Worm (Caenorhabditis elegans) whole organism, mixed stage, embryonic: ENCODE measurements around the gene Y82E9BL.3.

Experiments used
- M03D4.4 ChIP-seq: sonication (generic microtip); optimal IDR thresholded peaks from 2 replicates; lab custom pipeline; 2017; ENCODE audit warnings: mild to moderate bottlenecking, missing genetic modification characterization, missing compliant biosample characterization
- bed-3 ChIP-seq: fragments of 200-800 bp; sonication (Bioruptor generic); optimal IDR thresholded peaks from 3 replicates; lab custom pipeline; 2018; ENCODE audit warnings: mild to moderate bottlenecking, missing genetic modification characterization, moderate library complexity, missing compliant biosample characterization
- blmp-1 ChIP-seq: fragments of 150-350 bp; optimal IDR thresholded peaks from 2 replicates; lab custom pipeline; 2014; ENCODE audit warnings: missing biosample characterization, missing genetic modification characterization
- ceh-39 ChIP-seq: fragments of 150-350 bp; optimal IDR thresholded peaks from 2 replicates; lab custom pipeline; 2014; ENCODE audit warnings: missing biosample characterization, missing genetic modification characterization
- ceh-43 ChIP-seq: fragments of 200-800 bp; sonication (Bioruptor generic); optimal IDR thresholded peaks from 2 replicates; lab custom pipeline; 2018; ENCODE audit warnings: mild to moderate bottlenecking, missing genetic modification characterization, moderate library complexity, missing compliant biosample characterization
- ceh-83 ChIP-seq: fragments of 200-800 bp; sonication (Bioruptor generic); optimal IDR thresholded peaks from 2 replicates; lab custom pipeline; 2018; ENCODE audit warnings: mild to moderate bottlenecking, missing genetic modification characterization, missing compliant biosample characterization
- ces-1 ChIP-seq: fragments of 150-350 bp; optimal IDR thresholded peaks from 2 replicates; lab custom pipeline; 2014; ENCODE audit warnings: missing biosample characterization, missing genetic modification reagents, missing genetic modification characterization
- cnd-1 ChIP-seq: fragments of 200-800 bp; sonication (Bioruptor generic); optimal IDR thresholded peaks from 2 replicates; lab custom pipeline; 2018; ENCODE audit warnings: mild to moderate bottlenecking, missing genetic modification characterization, missing compliant biosample characterization
- drap-1 ChIP-seq: fragments of 200-800 bp; sonication (Bioruptor generic); optimal IDR thresholded peaks from 3 replicates; lab custom pipeline; 2018; ENCODE audit warnings: mild to moderate bottlenecking, missing genetic modification characterization, missing compliant biosample characterization
- elt-1 ChIP-seq: sonication (generic microtip); optimal IDR thresholded peaks from 2 replicates; lab custom pipeline; 2017; ENCODE audit warnings: missing genetic modification characterization, mild to moderate bottlenecking, missing compliant biosample characterization, antibody characterized with exemption, moderate library complexity, borderline replicate concordance; ENCODE audit not compliant: insufficient read depth
- elt-3 ChIP-seq: fragments of 150-350 bp; optimal IDR thresholded peaks from 2 replicates; lab custom pipeline; 2014; ENCODE audit warnings: missing biosample characterization, missing genetic modification characterization
- flh-1 ChIP-seq: fragments of 200-800 bp; sonication (Bioruptor generic); optimal IDR thresholded peaks from 2 replicates; lab custom pipeline; 2018; ENCODE audit warnings: mild to moderate bottlenecking, missing genetic modification characterization, moderate library complexity, missing compliant biosample characterization
- ham-2 ChIP-seq: fragments of 200-800 bp; sonication (Bioruptor generic); optimal IDR thresholded peaks from 2 replicates; lab custom pipeline; 2018; ENCODE audit warnings: mild to moderate bottlenecking, missing genetic modification characterization, missing compliant biosample characterization
- hlh-1 ChIP-seq: fragments of 150-350 bp; optimal IDR thresholded peaks from 2 replicates; lab custom pipeline; 2014; ENCODE audit warnings: missing biosample characterization, missing genetic modification reagents, missing genetic modification characterization
- lin-13 ChIP-seq: fragments of 150-350 bp; optimal IDR thresholded peaks from 2 replicates; lab custom pipeline; 2014; ENCODE audit warnings: missing biosample characterization, missing genetic modification characterization
- lin-32 ChIP-seq: fragments of 200-800 bp; sonication (Bioruptor generic); optimal IDR thresholded peaks from 2 replicates; lab custom pipeline; 2018; ENCODE audit warnings: mild to moderate bottlenecking, missing genetic modification characterization, missing compliant biosample characterization
- lsy-2 ChIP-seq: fragments of 150-350 bp; optimal IDR thresholded peaks from 2 replicates; lab custom pipeline; 2014; ENCODE audit warnings: missing biosample characterization, missing genetic modification characterization
- mab-5 ChIP-seq: fragments of 150-350 bp; optimal IDR thresholded peaks from 2 replicates; lab custom pipeline; 2014; ENCODE audit warnings: missing biosample characterization, missing genetic modification characterization
- mls-2 ChIP-seq: sonication (generic microtip); optimal IDR thresholded peaks from 2 replicates; lab custom pipeline; 2016; ENCODE audit warnings: mild to moderate bottlenecking, missing genetic modification characterization, moderate library complexity, missing compliant biosample characterization
- nhr-12 ChIP-seq: fragments of 150-350 bp; optimal IDR thresholded peaks from 2 replicates; lab custom pipeline; 2014; ENCODE audit warnings: missing biosample characterization, missing genetic modification characterization
- nhr-2 ChIP-seq: fragments of 150-350 bp; optimal IDR thresholded peaks from 2 replicates; lab custom pipeline; 2014; ENCODE audit warnings: missing biosample characterization, missing genetic modification characterization
- nhr-237 ChIP-seq: fragments of 150-350 bp; optimal IDR thresholded peaks from 2 replicates; lab custom pipeline; 2014; ENCODE audit warnings: missing biosample characterization, missing genetic modification characterization
- nhr-28 ChIP-seq: fragments of 150-350 bp; optimal IDR thresholded peaks from 2 replicates; lab custom pipeline; 2014; ENCODE audit warnings: missing biosample characterization, missing genetic modification characterization
- nhr-76 ChIP-seq: sonication (generic microtip); optimal IDR thresholded peaks from 2 replicates; lab custom pipeline; 2017; ENCODE audit warnings: missing biosample characterization, missing genetic modification characterization
- sem-2 ChIP-seq: fragments of 200-800 bp; sonication (Bioruptor generic); optimal IDR thresholded peaks from 2 replicates; lab custom pipeline; 2018; ENCODE audit warnings: mild to moderate bottlenecking, missing genetic modification characterization, missing compliant biosample characterization
- snpc-4 ChIP-seq: fragments of 150-350 bp; optimal IDR thresholded peaks from 2 replicates; lab custom pipeline; 2014; ENCODE audit warnings: missing biosample characterization, missing genetic modification characterization
- sptf-1 ChIP-seq: sonication (generic microtip); optimal IDR thresholded peaks from 2 replicates; lab custom pipeline; 2017; ENCODE audit warnings: mild to moderate bottlenecking, missing genetic modification characterization, moderate library complexity, missing compliant biosample characterization
- tbx-8 ChIP-seq: fragments of 200-800 bp; sonication (Bioruptor generic); optimal IDR thresholded peaks from 2 replicates; lab custom pipeline; 2018; ENCODE audit warnings: mild to moderate bottlenecking, missing genetic modification characterization, moderate library complexity, missing compliant biosample characterization
- unc-120 ChIP-seq: sonication (generic microtip); optimal IDR thresholded peaks from 2 replicates; lab custom pipeline; 2017; ENCODE audit warnings: missing genetic modification characterization, missing compliant biosample characterization; ENCODE audit not compliant: poor library complexity, severe bottlenecking
- unc-39 ChIP-seq: fragments of 150-350 bp; optimal IDR thresholded peaks from 2 replicates; lab custom pipeline; 2014; ENCODE audit warnings: missing biosample characterization, missing genetic modification characterization
- unc-62 ChIP-seq: fragments of 150-350 bp; optimal IDR thresholded peaks from 2 replicates; lab custom pipeline; 2014; ENCODE audit warnings: missing biosample characterization, missing genetic modification reagents, missing genetic modification characterization
- zip-8 ChIP-seq: fragments of 150-350 bp; optimal IDR thresholded peaks from 2 replicates; lab custom pipeline; 2014; ENCODE audit warnings: missing biosample characterization, missing genetic modification characterization
- ztf-11 ChIP-seq: fragments of 150-350 bp; optimal IDR thresholded peaks from 2 replicates; lab custom pipeline; 2014; ENCODE audit warnings: missing biosample characterization, missing genetic modification characterization

The Y82E9BL.3 gene

DNA sequence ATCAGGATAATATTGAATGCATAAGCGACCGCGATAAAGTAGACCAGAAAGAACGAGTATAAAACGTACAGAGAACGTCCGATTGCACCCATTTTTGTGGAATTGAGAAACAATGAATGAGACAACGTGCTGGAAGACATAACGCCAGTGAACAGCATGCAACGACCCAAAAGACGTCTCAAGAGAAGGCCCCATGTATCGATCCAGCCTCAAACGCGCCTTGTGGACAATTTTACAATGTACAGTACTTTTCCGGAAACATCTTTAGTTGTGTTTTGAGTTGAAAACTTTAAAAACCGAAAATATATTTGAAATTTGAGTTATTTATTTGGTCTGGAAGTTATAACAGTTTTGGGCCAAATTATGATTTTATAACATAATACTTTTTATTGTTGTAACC lies at the start of gene Y82E9BL.3:
Y82E9BL.3 (minus strand) TSS at position 101 of the 400 bp plus-strand sequence.
- TF ChIP-seq bed-3 (GFP tag; lab: Kevin White, UChicago) (no peak), nhr-76 (no peak), ham-2 (GFP tag; lab: Kevin White, UChicago) (no peak), blmp-1 (tag; lab: Kevin White, UChicago) (no peak), unc-120 (tag; lab: Kevin White, UChicago) (no peak), lin-13 (tag; lab: Kevin White, UChicago) (no peak), nhr-237 (tag; lab: Kevin White, UChicago) (no peak), snpc-4 (no peak), flh-1 (GFP tag; lab: Kevin White, UChicago) (no peak), ces-1 (no peak), sptf-1 (tag; lab: Kevin White, UChicago) (no peak), zip-8 (no peak), nhr-12 (tag; lab: Kevin White, UChicago) (no peak), mls-2 (tag; lab: Kevin White, UChicago) (no peak), ceh-39 (tag; lab: Kevin White, UChicago) (no peak), nhr-2 (tag; lab: Kevin White, UChicago) (no peak), hlh-1 (tag; lab: Kevin White, UChicago) (no peak), unc-62 (GFP tag; lab: Kevin White, UChicago) (no peak), cnd-1 (tag; lab: Kevin White, UChicago) (no peak)

DNA sequence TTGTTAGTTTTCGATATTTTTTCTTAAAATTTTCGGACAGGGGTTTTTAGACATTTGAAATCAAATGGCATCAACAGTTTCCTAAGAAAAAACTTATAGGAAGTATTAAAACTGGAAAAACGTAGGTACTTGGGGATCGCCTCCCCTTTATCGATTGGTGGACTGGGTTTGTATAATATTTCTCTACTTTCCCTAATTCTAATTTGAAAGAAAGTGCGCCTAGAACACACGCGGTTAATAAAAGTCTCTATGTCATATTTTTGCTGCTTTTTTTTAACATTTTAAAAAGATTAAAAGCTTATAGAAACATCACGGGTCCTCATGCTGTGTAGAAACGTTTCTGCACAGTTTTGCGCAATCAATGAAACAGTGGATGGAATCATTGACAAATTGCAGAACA lies 49.0 kb upstream of the Y82E9BL.3 start, which contains the start of gene pals-16:
pals-16 (plus strand) TSS at position 301 of the 400 bp plus-strand sequence.
- TF ChIP-seq mab-5 (tag; lab: Kevin White, UChicago) (no peak), lin-32 (GFP tag; lab: Kevin White, UChicago) (no peak), M03D4.4 (tag; lab: Kevin White, UChicago) (no peak)

DNA sequence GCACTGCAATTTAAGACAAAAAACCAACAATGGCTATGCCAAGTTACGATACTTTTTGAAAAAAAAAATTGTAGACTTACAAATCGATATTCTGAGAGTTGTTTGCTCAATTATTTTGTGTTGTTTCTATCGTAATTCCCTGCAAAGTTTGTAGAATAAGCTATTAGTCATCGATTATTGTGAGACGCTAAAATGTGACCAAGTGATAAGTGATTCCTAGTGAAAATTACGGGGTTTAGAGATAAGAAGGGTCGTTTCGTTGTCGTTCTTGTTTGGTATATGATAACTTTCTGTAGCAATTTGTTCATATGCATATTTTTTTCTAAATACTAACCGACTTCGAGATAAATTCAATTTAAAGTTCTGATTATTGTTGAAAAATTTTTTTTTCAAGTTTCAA lies 47.5 kb upstream of the Y82E9BL.3 start:
- TF ChIP-seq zip-8 (no peak), flh-1 (GFP tag; lab: Kevin White, UChicago) (no peak), ceh-43 (no peak), drap-1 (GFP tag; lab: Kevin White, UChicago) (no peak), nhr-28 (no peak), unc-39 (no peak), nhr-12 (tag; lab: Kevin White, UChicago) (no peak), elt-1 (tag; lab: Kevin White, UChicago) (no peak), lin-32 (GFP tag; lab: Kevin White, UChicago) (no peak), bed-3 (GFP tag; lab: Kevin White, UChicago) (no peak), tbx-8 (GFP tag; lab: Kevin White, UChicago) (no peak), ham-2 (GFP tag; lab: Kevin White, UChicago) (no peak), snpc-4 (no peak), elt-3 (tag; lab: Kevin White, UChicago) (no peak), unc-120 (tag; lab: Kevin White, UChicago) (no peak), ztf-11 (tag; lab: Kevin White, UChicago) (no peak), sem-2 (GFP tag; lab: Kevin White, UChicago) (no peak), unc-62 (GFP tag; lab: Kevin White, UChicago) (no peak), ceh-83 (GFP tag; lab: Kevin White, UChicago) (no peak)

DNA sequence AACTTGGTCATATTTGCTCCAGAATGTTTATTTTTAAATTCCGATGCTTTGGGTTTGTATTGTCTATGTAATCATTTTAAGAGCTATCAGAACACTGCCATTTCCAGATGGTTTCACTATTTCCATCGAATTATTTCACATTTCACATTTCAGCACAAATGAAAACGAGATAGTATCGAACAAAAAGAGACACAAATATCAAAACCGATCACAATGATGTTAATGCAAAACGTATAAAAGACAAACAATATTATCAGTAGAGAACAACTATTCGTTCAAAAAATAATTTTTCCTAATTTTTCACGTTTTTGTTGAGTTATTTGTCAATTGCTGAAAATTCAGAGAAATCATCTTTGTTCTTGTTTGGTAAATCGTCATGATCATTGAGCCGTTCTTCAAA lies 44.7 kb upstream of the Y82E9BL.3 start:
- TF ChIP-seq nhr-12 (tag; lab: Kevin White, UChicago) = no peak
- no peak for TF ChIP-seq ceh-39 (tag; lab: Kevin White, UChicago)
- no peak for TF ChIP-seq drap-1 (GFP tag; lab: Kevin White, UChicago)
- no peak for TF ChIP-seq ham-2 (GFP tag; lab: Kevin White, UChicago)
- no peak for TF ChIP-seq flh-1 (GFP tag; lab: Kevin White, UChicago)
- no peak for TF ChIP-seq lsy-2
- TF ChIP-seq unc-62 (GFP tag; lab: Kevin White, UChicago) = no peak
- TF ChIP-seq unc-120 (tag; lab: Kevin White, UChicago) = no peak
- no peak for TF ChIP-seq cnd-1 (tag; lab: Kevin White, UChicago)
- no peak for TF ChIP-seq bed-3 (GFP tag; lab: Kevin White, UChicago)
